Worm (Caenorhabditis elegans): Measurements from ENCODE around the gene T11F9.21.

T11F9.21 gene

ce11 chrV:11492456-11492855 lies at the start of gene T11F9.21:
T11F9.21 (plus strand) TSS chrV:11492756.
- TF ChIP-seq ztf-23 (GFP tag; IDR thresholded peaks at IDR 0.05): no peak
- TF ChIP-seq ztf-29 (GFP tag; IDR thresholded peaks at IDR 0.05): no peak
- TF ChIP-seq T22C8.4 (GFP tag; IDR thresholded peaks at IDR 0.05): no peak
- TF ChIP-seq tab-1 (GFP tag; IDR thresholded peaks at IDR 0.05): no peak
- no peak for TF ChIP-seq flt-1 (GFP tag; IDR thresholded peaks at IDR 0.05)
- no peak for TF ChIP-seq ref-1 (GFP tag; conservative IDR thresholded peaks at IDR 0.05)

- no peak for TF ChIP-seq ztf-29 (GFP tag; IDR thresholded peaks at IDR 0.05)
- TF ChIP-seq flt-1 (GFP tag; IDR thresholded peaks at IDR 0.05): no peak
- no peak for TF ChIP-seq T22C8.4 (GFP tag; IDR thresholded peaks at IDR 0.05)
- no peak for TF ChIP-seq ztf-23 (GFP tag; IDR thresholded peaks at IDR 0.05)
- no peak for TF ChIP-seq cog-1 (tag; optimal IDR thresholded peaks at IDR 0.05)
- TF ChIP-seq klf-2 (GFP tag; conservative IDR thresholded peaks at IDR 0.05): no peak
- TF ChIP-seq med-1 (GFP tag; optimal IDR thresholded peaks at IDR 0.05; ENCODE audit: insufficient read depth): no peak
- TF ChIP-seq tab-1 (GFP tag; IDR thresholded peaks at IDR 0.05): no peak
- TF ChIP-seq ref-1 (GFP tag; conservative IDR thresholded peaks at IDR 0.05): no peak
These were observed 49.1 kb upstream of the T11F9.21 start, which contains the start of gene F57B7.2 for ce11 chrV:11443503-11443902. F57B7.2 (minus strand) TSS chrV:11443603.

ce11 chrV:11445375-11445774 lies 47.2 kb upstream of the T11F9.21 start:
- TF ChIP-seq ztf-23 (GFP tag; IDR thresholded peaks at IDR 0.05): no peak
- peak; percentile 41; the same call in 1 of the 2 replicates for TF ChIP-seq T22C8.4 (GFP tag; IDR thresholded peaks at IDR 0.05)
- TF ChIP-seq cog-1 (tag; optimal IDR thresholded peaks at IDR 0.05): no peak

ce11 chrV:11446297-11446696 lies 46.3 kb upstream of the T11F9.21 start, which contains the start of gene mig-17:
mig-17 (plus strand) TSS chrV:11446685.
- TF ChIP-seq tab-1 (GFP tag; IDR thresholded peaks at IDR 0.05) (no peak), med-1 (GFP tag; optimal IDR thresholded peaks at IDR 0.05; ENCODE audit: insufficient read depth) (no peak), ztf-23 (GFP tag; IDR thresholded peaks at IDR 0.05) (no peak), cog-1 (tag; optimal IDR thresholded peaks at IDR 0.05) (no peak), ztf-29 (GFP tag; IDR thresholded peaks at IDR 0.05) (no peak), flt-1 (GFP tag; IDR thresholded peaks at IDR 0.05) (no peak)

- TF ChIP-seq ztf-23 (GFP tag; IDR thresholded peaks at IDR 0.05) (no peak), med-1 (GFP tag; optimal IDR thresholded peaks at IDR 0.05; ENCODE audit: insufficient read depth) (no peak), T22C8.4 (GFP tag; IDR thresholded peaks at IDR 0.05) (no peak), ref-1 (GFP tag; conservative IDR thresholded peaks at IDR 0.05) (no peak)
These were observed 43.2 kb upstream of the T11F9.21 start for ce11 chrV:11449404-11449803.

ce11 chrV:11450257-11450656 lies 42.3 kb upstream of the T11F9.21 start, which contains the start of gene col-156:
col-156 (minus strand) TSS chrV:11450357.
- TF ChIP-seq T22C8.4 (GFP tag; IDR thresholded peaks at IDR 0.05) (no peak), med-1 (GFP tag; optimal IDR thresholded peaks at IDR 0.05; ENCODE audit: insufficient read depth) (no peak), cog-1 (tag; optimal IDR thresholded peaks at IDR 0.05) (no peak), flt-1 (GFP tag; IDR thresholded peaks at IDR 0.05) (no peak), ref-1 (GFP tag; conservative IDR thresholded peaks at IDR 0.05) (no peak), klf-2 (GFP tag; conservative IDR thresholded peaks at IDR 0.05) (no peak), ztf-23 (GFP tag; IDR thresholded peaks at IDR 0.05) (no peak), ztf-29 (GFP tag; IDR thresholded peaks at IDR 0.05) (no peak), tab-1 (GFP tag; IDR thresholded peaks at IDR 0.05) (no peak)

ce11 chrV:11454917-11455316 lies 37.6 kb upstream of the T11F9.21 start:
- TF ChIP-seq ztf-23 (GFP tag; IDR thresholded peaks at IDR 0.05) (no peak), med-1 (GFP tag; optimal IDR thresholded peaks at IDR 0.05; ENCODE audit: insufficient read depth) (no peak), ztf-29 (GFP tag; IDR thresholded peaks at IDR 0.05) (no peak), ref-1 (GFP tag; conservative IDR thresholded peaks at IDR 0.05) (no peak), flt-1 (GFP tag; IDR thresholded peaks at IDR 0.05) (no peak), tab-1 (GFP tag; IDR thresholded peaks at IDR 0.05) (no peak)

- TF ChIP-seq ref-1 (GFP tag; conservative IDR thresholded peaks at IDR 0.05): no peak
- no peak for TF ChIP-seq flt-1 (GFP tag; IDR thresholded peaks at IDR 0.05)
- no peak for TF ChIP-seq ztf-23 (GFP tag; IDR thresholded peaks at IDR 0.05)
- no peak for TF ChIP-seq cog-1 (tag; optimal IDR thresholded peaks at IDR 0.05)
- TF ChIP-seq med-1 (GFP tag; optimal IDR thresholded peaks at IDR 0.05; ENCODE audit: insufficient read depth): no peak
- TF ChIP-seq T22C8.4 (GFP tag; IDR thresholded peaks at IDR 0.05): no peak
- TF ChIP-seq ztf-29 (GFP tag; IDR thresholded peaks at IDR 0.05): no peak
- no peak for TF ChIP-seq klf-2 (GFP tag; conservative IDR thresholded peaks at IDR 0.05)
- TF ChIP-seq tab-1 (GFP tag; IDR thresholded peaks at IDR 0.05): no peak
These were observed 33.3 kb upstream of the T11F9.21 start, which contains the start of gene T11F9.1 for ce11 chrV:11459255-11459654. T11F9.1 (plus strand) TSS chrV:11459555.

- no peak for TF ChIP-seq tab-1 (GFP tag; IDR thresholded peaks at IDR 0.05)
- TF ChIP-seq ztf-29 (GFP tag; IDR thresholded peaks at IDR 0.05): no peak
- TF ChIP-seq ztf-23 (GFP tag; IDR thresholded peaks at IDR 0.05): no peak
- TF ChIP-seq T22C8.4 (GFP tag; IDR thresholded peaks at IDR 0.05): no peak
- no peak for TF ChIP-seq cog-1 (tag; optimal IDR thresholded peaks at IDR 0.05)
- TF ChIP-seq med-1 (GFP tag; optimal IDR thresholded peaks at IDR 0.05; ENCODE audit: insufficient read depth): no peak
- TF ChIP-seq ref-1 (GFP tag; conservative IDR thresholded peaks at IDR 0.05): no peak
- TF ChIP-seq klf-2 (GFP tag; conservative IDR thresholded peaks at IDR 0.05): no peak
These were observed 29.5 kb upstream of the T11F9.21 start, which contains the start of gene zipt-16 for ce11 chrV:11462963-11463453. zipt-16 (plus strand) TSS chrV:11463013.

- no peak for TF ChIP-seq ztf-23 (GFP tag; IDR thresholded peaks at IDR 0.05)
- no peak for TF ChIP-seq klf-2 (GFP tag; conservative IDR thresholded peaks at IDR 0.05)
- TF ChIP-seq ref-1 (GFP tag; conservative IDR thresholded peaks at IDR 0.05): no peak
- TF ChIP-seq med-1 (GFP tag; optimal IDR thresholded peaks at IDR 0.05; ENCODE audit: insufficient read depth): no peak
- no peak for TF ChIP-seq cog-1 (tag; optimal IDR thresholded peaks at IDR 0.05)
- TF ChIP-seq ztf-29 (GFP tag; IDR thresholded peaks at IDR 0.05): no peak
- TF ChIP-seq tab-1 (GFP tag; IDR thresholded peaks at IDR 0.05): no peak
- no peak for TF ChIP-seq T22C8.4 (GFP tag; IDR thresholded peaks at IDR 0.05)
- TF ChIP-seq flt-1 (GFP tag; IDR thresholded peaks at IDR 0.05): no peak
These were observed 22.3 kb upstream of the T11F9.21 start, which contains the start of gene aat-6 for ce11 chrV:11470210-11470713. aat-6 (minus strand) TSS chrV:11470663.

Measured in whole organism, midembryonic.